Worm (Caenorhabditis elegans) whole organism, L3 larva: ENCODE data around the gene Y6E2A.7.

Experiments used
- ZK546.5 ChIP-seq: sonication (generic microtip); optimal IDR thresholded peaks from 2 replicates; lab custom pipeline; 2017; ENCODE audit warnings: missing biosample characterization, missing genetic modification characterization
- aly-2 ChIP-seq: fragments of 150-350 bp; optimal IDR thresholded peaks from 2 replicates; lab custom pipeline; 2014; ENCODE audit warnings: missing biosample characterization, missing genetic modification characterization
- ama-1 ChIP-seq: fragments of 150-350 bp; optimal IDR thresholded peaks from 2 replicates; lab custom pipeline; 2018
- ceh-28 ChIP-seq: fragments of 150-350 bp; optimal IDR thresholded peaks from 2 replicates; lab custom pipeline; 2014; ENCODE audit warnings: missing biosample characterization, missing genetic modification reagents, missing genetic modification characterization
- nfya-1 ChIP-seq: sonication (generic microtip); optimal IDR thresholded peaks from 2 replicates; lab custom pipeline; 2017; ENCODE audit warnings: missing genetic modification characterization, mild to moderate bottlenecking, missing compliant biosample characterization, antibody characterized with exemption, moderate library complexity; ENCODE audit not compliant: insufficient read depth
- nhr-23 ChIP-seq: fragments of 150-350 bp; optimal IDR thresholded peaks from 2 replicates; lab custom pipeline; 2014; ENCODE audit warnings: missing biosample characterization, missing genetic modification reagents, missing genetic modification characterization
- nhr-25 ChIP-seq: sonication (generic microtip); optimal IDR thresholded peaks from 2 replicates; lab custom pipeline; 2017; ENCODE audit warnings: missing biosample characterization, missing genetic modification characterization
- nhr-28 ChIP-seq: fragments of 150-350 bp; optimal IDR thresholded peaks from 2 replicates; lab custom pipeline; 2014; ENCODE audit warnings: missing biosample characterization, missing genetic modification characterization
- sea-2 ChIP-seq: fragments of 150-350 bp; sonication (generic microtip); optimal IDR thresholded peaks from 4 replicates; lab custom pipeline; 2014; ENCODE audit warnings: missing biosample characterization, missing genetic modification reagents, missing genetic modification characterization
- snpc-4 ChIP-seq: fragments of 150-350 bp; optimal IDR thresholded peaks from 2 replicates; lab custom pipeline; 2014; ENCODE audit warnings: missing biosample characterization, missing genetic modification characterization

ce11 chrV:15757645-15758044 lies 38.0 kb downstream of the Y6E2A.7 start:
- no peak for TF ChIP-seq ceh-28 (tag; lab: Kevin White, UChicago)
- TF ChIP-seq ama-1 (lab: Kevin White, UChicago), result no peak
- TF ChIP-seq nhr-23 (tag; lab: Kevin White, UChicago), result no peak
- TF ChIP-seq snpc-4 (tag; lab: Kevin White, UChicago), result no peak
- TF ChIP-seq aly-2 (tag; lab: Kevin White, UChicago), result no peak
- TF ChIP-seq nhr-25 (tag; lab: Kevin White, UChicago), result no peak
- TF ChIP-seq nhr-28 (tag; lab: Kevin White, UChicago), result no peak
- no peak for TF ChIP-seq ZK546.5 (tag; lab: Kevin White, UChicago)
- no peak for TF ChIP-seq nfya-1 (tag; lab: Kevin White, UChicago)
- TF ChIP-seq sea-2 (GFP tag; lab: Kevin White, UChicago), result no peak
